Fruit fly (Drosophila melanogaster) whole organism, wandering third instar larva: ENCODE results near the gene CG14731.

ENCODE experiments used
- CG9705 ChIP-seq: fragments of 200-800 bp; sonication (Bioruptor generic); optimal IDR thresholded peaks from 2 replicates; lab custom pipeline; 2018; ENCODE audit warnings: missing biosample characterization, mild to moderate bottlenecking, missing genetic modification characterization
- Hnf4 ChIP-seq: fragments of 200-800 bp; sonication (Bioruptor generic); optimal IDR thresholded peaks from 2 replicates; lab custom pipeline; 2016; ENCODE audit warnings: missing biosample characterization, mild to moderate bottlenecking, missing genetic modification characterization
- N ChIP-seq: fragments of >200 bp; optimal IDR thresholded peaks from 2 replicates; lab custom pipeline; 2018; ENCODE audit warnings: missing biosample characterization, missing external identifiers, missing genetic modification characterization
- OdsH ChIP-seq: fragments of 200-800 bp; sonication (Bioruptor generic); optimal IDR thresholded peaks from 2 replicates; lab custom pipeline; 2016; ENCODE audit warnings: missing biosample characterization, mild to moderate bottlenecking, missing genetic modification characterization
- foxo ChIP-seq, 2 experiments: fragments of 200-800 bp; sonication (Bioruptor generic); optimal IDR thresholded peaks; 2 replicates in 1 of 2; 3 replicates in 1 of 2; lab custom pipeline; 2016 to 2017; ENCODE audit warnings: missing biosample characterization in 2 of 2, missing genetic modification characterization in 2 of 2
- fru ChIP-seq: fragments of 200-800 bp; sonication (Bioruptor generic); optimal IDR thresholded peaks from 3 replicates; lab custom pipeline; 2016; ENCODE audit warnings: missing biosample characterization, mild to moderate bottlenecking, missing genetic modification characterization
- pan ChIP-seq: fragments of >200 bp; optimal IDR thresholded peaks from 2 replicates; lab custom pipeline; 2017
- psq ChIP-seq: fragments of 200-800 bp; sonication (Bioruptor generic); optimal IDR thresholded peaks from 3 replicates; lab custom pipeline; 2017; ENCODE audit warnings: missing biosample characterization, mild to moderate bottlenecking, missing genetic modification characterization, moderate library complexity
- rgr ChIP-seq: fragments of 200-800 bp; sonication (Bioruptor generic); optimal IDR thresholded peaks from 3 replicates; lab custom pipeline; 2016; ENCODE audit warnings: missing biosample characterization, mild to moderate bottlenecking, missing genetic modification characterization

dm6 chr3R:11947959-11948358 lies 16.9 kb downstream of the CG14731 start:
- no peak for TF ChIP-seq CG9705 (GFP tag; lab: Kevin White, UChicago)
- TF ChIP-seq rgr = no peak
- no peak for TF ChIP-seq OdsH (GFP tag; lab: Kevin White, UChicago)
- no peak for TF ChIP-seq pan (lab: Kevin White, UChicago)
- TF ChIP-seq N (GFP tag; lab: Kevin White, UChicago) = no peak
- no peak for TF ChIP-seq foxo (GFP tag; optimal IDR thresholded peaks at IDR 0.05; lab: Kevin White, UChicago)
- no peak for TF ChIP-seq Hnf4 (GFP tag; lab: Kevin White, UChicago)
- no peak for TF ChIP-seq fru
- TF ChIP-seq psq (GFP tag; lab: Kevin White, UChicago) = no peak
